Fruit fly (Drosophila melanogaster): ENCODE data around the gene CG34161.

DNA sequence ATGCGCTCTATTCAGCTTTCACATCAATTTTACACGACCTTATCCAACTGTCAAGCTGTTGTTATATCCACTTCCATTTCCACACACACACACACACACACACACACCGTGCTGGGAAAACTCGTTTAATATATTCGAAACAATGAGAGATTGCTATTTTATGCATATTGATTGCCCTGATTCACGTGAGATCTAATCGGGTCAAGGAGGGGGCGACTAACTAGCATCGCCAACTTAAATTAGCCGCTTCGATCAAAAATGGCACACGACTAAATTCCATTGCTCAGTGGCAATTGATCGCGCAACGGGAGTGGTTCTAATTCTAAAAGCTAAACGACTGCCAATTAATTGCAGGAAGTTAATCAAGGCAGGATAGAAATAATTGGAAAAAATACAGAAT is 47.5 kb downstream of the CG34161 start, which contains the start of gene CG18302:
- no peak for TF ChIP-seq Vsx2 (GFP tag; optimal IDR thresholded peaks at IDR 0.05; ENCODE audit: partially characterized antibody)
- no peak for TF ChIP-seq Hr83 (GFP tag; optimal IDR thresholded peaks at IDR 0.05; ENCODE audit: poor library complexity, severe bottlenecking)
- no peak for TF ChIP-seq lola (GFP tag; optimal IDR thresholded peaks at IDR 0.05)
- TF ChIP-seq sage (GFP tag; optimal IDR thresholded peaks at IDR 0.05) = no peak
- TF ChIP-seq woc (GFP tag; optimal IDR thresholded peaks at IDR 0.05) = no peak
- TF ChIP-seq CrebA (GFP tag; optimal IDR thresholded peaks at IDR 0.05; ENCODE audit: borderline replicate concordance) = no peak
- TF ChIP-seq Dfd (GFP tag; optimal IDR thresholded peaks at IDR 0.05) = no peak
- no peak for TF ChIP-seq HLH106 (tag; optimal IDR thresholded peaks at IDR 0.05)

All from whole organism, wandering third instar larva.